Worm (Caenorhabditis elegans): ENCODE data around the gene Y67D8B.2.

Y67D8B.2 gene

ce11 chrIV:3199041-3199440 is 7.7 kb upstream of the Y67D8B.2 start:
- TF ChIP-seq tbx-2 (tag; optimal IDR thresholded peaks at IDR 0.05) (no peak), hlh-6 (tag; optimal IDR thresholded peaks at IDR 0.05) (no peak), ceh-30 (tag; optimal IDR thresholded peaks at IDR 0.05) (no peak), C38D4.7 (GFP tag; optimal IDR thresholded peaks at IDR 0.05) (no peak), syd-9 (tag; optimal IDR thresholded peaks at IDR 0.05) (no peak), lim-6 (tag; optimal IDR thresholded peaks at IDR 0.05) (no peak), F13H6.1 (tag; optimal IDR thresholded peaks at IDR 0.05) (no peak)

DNA sequence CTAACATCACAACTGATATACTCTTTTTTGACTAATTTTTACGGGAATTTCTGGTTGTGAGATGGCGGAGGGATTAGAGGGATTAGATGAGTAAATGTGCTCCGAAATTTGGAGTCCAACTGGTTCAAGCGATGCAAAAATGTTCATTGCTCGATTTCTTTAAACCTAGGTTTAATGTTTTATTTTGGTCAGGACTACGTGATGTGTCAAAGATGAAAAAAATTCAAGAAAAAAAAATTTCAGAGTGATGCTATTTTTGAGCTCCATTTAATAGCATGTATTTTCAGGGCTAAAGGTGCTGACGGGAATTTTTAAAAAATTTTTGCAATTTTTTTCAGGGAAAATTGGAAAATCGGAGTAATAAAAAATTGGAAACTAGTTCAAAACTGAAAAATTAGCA is 5.0 kb upstream of the Y67D8B.2 start:
- TF ChIP-seq hlh-8 (tag; optimal IDR thresholded peaks at IDR 0.05): no peak
- TF ChIP-seq unc-86 (tag; optimal IDR thresholded peaks at IDR 0.05): no peak
- no peak for TF ChIP-seq madf-2 (tag; optimal IDR thresholded peaks at IDR 0.05)
- no peak for TF ChIP-seq ttx-3 (tag; optimal IDR thresholded peaks at IDR 0.05)
- no peak for TF ChIP-seq sox-4 (tag; optimal IDR thresholded peaks at IDR 0.05)
- TF ChIP-seq C08G9.2 (tag; optimal IDR thresholded peaks at IDR 0.05): no peak
- no peak for TF ChIP-seq ceh-19 (GFP tag; optimal IDR thresholded peaks at IDR 0.05)
- no peak for TF ChIP-seq hlh-13 (GFP tag; optimal IDR thresholded peaks at IDR 0.05)
- no peak for TF ChIP-seq C38D4.7 (GFP tag; optimal IDR thresholded peaks at IDR 0.05)
- TF ChIP-seq ztf-16 (tag; optimal IDR thresholded peaks at IDR 0.05): no peak
- no peak for TF ChIP-seq Y22D7AL.16 (tag; optimal IDR thresholded peaks at IDR 0.05)
- TF ChIP-seq ceh-6 (GFP tag; optimal IDR thresholded peaks at IDR 0.05): no peak
- TF ChIP-seq K02D7.2 (tag; optimal IDR thresholded peaks at IDR 0.05): no peak
- TF ChIP-seq lim-6 (tag; optimal IDR thresholded peaks at IDR 0.05): no peak
- TF ChIP-seq eyg-1 (tag; optimal IDR thresholded peaks at IDR 0.05): no peak
- TF ChIP-seq dmd-4 (tag; optimal IDR thresholded peaks at IDR 0.05; ENCODE audit: borderline replicate concordance): no peak
- TF ChIP-seq ceh-18 (tag; optimal IDR thresholded peaks at IDR 0.05): no peak
- no peak for TF ChIP-seq pat-9 (tag; optimal IDR thresholded peaks at IDR 0.05)
- TF ChIP-seq F13H6.1 (tag; optimal IDR thresholded peaks at IDR 0.05): no peak

ce11 chrIV:3182920-3183319 is 8.4 kb downstream of the Y67D8B.2 start:
- TF ChIP-seq K09A11.1 (tag; optimal IDR thresholded peaks at IDR 0.05; ENCODE audit: insufficient read depth) (no peak), sdc-2 (tag; optimal IDR thresholded peaks at IDR 0.05) (no peak), Y22D7AL.16 (tag; optimal IDR thresholded peaks at IDR 0.05) (no peak), syd-9 (tag; optimal IDR thresholded peaks at IDR 0.05) (no peak), tbx-7 (tag; optimal IDR thresholded peaks at IDR 0.05) (no peak), pqm-1 (tag; optimal IDR thresholded peaks at IDR 0.05) (no peak), C38D4.7 (GFP tag; optimal IDR thresholded peaks at IDR 0.05) (no peak), hlh-8 (tag; optimal IDR thresholded peaks at IDR 0.05) (no peak), K02D7.2 (tag; optimal IDR thresholded peaks at IDR 0.05) (no peak), hlh-30 (tag; optimal IDR thresholded peaks at IDR 0.05; ENCODE audit: insufficient read depth) (no peak), elt-4 (tag; optimal IDR thresholded peaks at IDR 0.05) (no peak), fax-1 (tag; optimal IDR thresholded peaks at IDR 0.05) (no peak), pag-3 (tag; optimal IDR thresholded peaks at IDR 0.05; ENCODE audit: borderline replicate concordance) (no peak), elt-2 (tag; optimal IDR thresholded peaks at IDR 0.05) (no peak), hlh-15 (tag; optimal IDR thresholded peaks at IDR 0.05) (no peak), ceh-48 (tag; optimal IDR thresholded peaks at IDR 0.05) (no peak)

ce11 chrIV:3176067-3176758 is 15.2 kb downstream of the Y67D8B.2 start, which contains the start of gene nlp-81:
nlp-81 (minus strand) TSS chrIV:3176117.
- no peak for TF ChIP-seq F13H6.1 (tag; optimal IDR thresholded peaks at IDR 0.05)
- no peak for TF ChIP-seq ama-1 (optimal IDR thresholded peaks at IDR 0.05)
- no peak for TF ChIP-seq hlh-13 (GFP tag; optimal IDR thresholded peaks at IDR 0.05)
- 0 out of 2 replicates have a peak, but pooled peaks have one; percentile 9 for TF ChIP-seq unc-3 (GFP tag; conservative IDR thresholded peaks at IDR 0.05)
- TF ChIP-seq unc-3 (tag; optimal IDR thresholded peaks at IDR 0.05): no peak
